Fruit fly (Drosophila melanogaster): ENCODE data around the gene csw.

The csw gene

dm6 chrX:2123965-2124688 is 30.1 kb downstream of the csw start (continued):
- TF ChIP-seq pnt (GFP tag; optimal IDR thresholded peaks at IDR 0.05) = peak; percentile 86
- peak; percentile 81; the same call in 2 of the 3 replicates for TF ChIP-seq otp (GFP tag; IDR thresholded peaks at IDR 0.05)
- no peak for TF ChIP-seq Dll (GFP tag; IDR thresholded peaks at IDR 0.05; ENCODE audit: partially characterized antibody)
- peak; percentile 94 for TF ChIP-seq pfk (GFP tag; optimal IDR thresholded peaks at IDR 0.05)
- peak; percentile 91 for TF ChIP-seq CG8281 (tag; optimal IDR thresholded peaks at IDR 0.05)
- TF ChIP-seq CG3065 (GFP tag; optimal IDR thresholded peaks at IDR 0.05) = peak; percentile 89
- TF ChIP-seq gt (GFP tag; IDR thresholded peaks at IDR 0.05) = peak; percentile 83
- peak; percentile 95 for TF ChIP-seq tin (GFP tag; optimal IDR thresholded peaks at IDR 0.05)
- TF ChIP-seq gcm2 (GFP tag; optimal IDR thresholded peaks at IDR 0.05) = peak; percentile 69
- peak; percentile 91 for TF ChIP-seq E2f1 (GFP tag; IDR thresholded peaks at IDR 0.05)
- TF ChIP-seq z (GFP tag; IDR thresholded peaks at IDR 0.05) = no peak
- peak; percentile 98 for TF ChIP-seq grau (tag; optimal IDR thresholded peaks at IDR 0.05)
- peak; percentile 96 for TF ChIP-seq CG6683 (GFP tag; optimal IDR thresholded peaks at IDR 0.05)
- no peak for TF ChIP-seq amos (GFP tag; IDR thresholded peaks at IDR 0.05; ENCODE audit: partially characterized antibody)
- peak; percentile 93 for TF ChIP-seq CG3847 (GFP tag; IDR thresholded peaks at IDR 0.05)
- no peak for TF ChIP-seq hbn (GFP tag; IDR thresholded peaks at IDR 0.05; ENCODE audit: partially characterized antibody)
- peak; percentile 75 for TF ChIP-seq toy (GFP tag; IDR thresholded peaks at IDR 0.05)
- TF ChIP-seq ara (GFP tag; IDR thresholded peaks at IDR 0.05) = peak; percentile 90
- TF ChIP-seq CG8944 (GFP tag; optimal IDR thresholded peaks at IDR 0.05) = peak; percentile 82
- peak; percentile 85 for TF ChIP-seq abd-A (tag; optimal IDR thresholded peaks at IDR 0.05)
- TF ChIP-seq NfI (GFP tag; optimal IDR thresholded peaks at IDR 0.05) = peak; percentile 98
- TF ChIP-seq Abd-B (GFP tag; optimal IDR thresholded peaks at IDR 0.05) = peak; percentile 97
- TF ChIP-seq Side (GFP tag; optimal IDR thresholded peaks at IDR 0.05) = peak; percentile 29
- TF ChIP-seq Hmx (GFP tag; optimal IDR thresholded peaks at IDR 0.05) = peak; percentile 22
- peak; percentile 76 for TF ChIP-seq NC2β (GFP tag; optimal IDR thresholded peaks at IDR 0.05)
- peak; percentile 62; the same call in 1 of the 2 replicates for TF ChIP-seq CG16779 (GFP tag; IDR thresholded peaks at IDR 0.05)
- peak; percentile 77; the same call in 2 of the 3 replicates for TF ChIP-seq C15 (GFP tag; IDR thresholded peaks at IDR 0.05)
- peak; percentile 94 for TF ChIP-seq sens (GFP tag)
- TF ChIP-seq CG30431 (GFP tag; optimal IDR thresholded peaks at IDR 0.05) = peak; percentile 98
- TF ChIP-seq CG11695 (GFP tag; IDR thresholded peaks at IDR 0.05) = peak; percentile 96
- peak; percentile 94 for TF ChIP-seq Gug (GFP tag; IDR thresholded peaks at IDR 0.05)
- peak; percentile 90 for TF ChIP-seq CG7357 (GFP tag; IDR thresholded peaks at IDR 0.05)
- TF ChIP-seq knrl (GFP tag; IDR thresholded peaks at IDR 0.05; ENCODE audit: partially characterized antibody) = peak; percentile 44; the same call in 2 of the 3 replicates
- no peak for TF ChIP-seq sc (optimal IDR thresholded peaks at IDR 0.05)
- peak; percentile 99 for TF ChIP-seq sc (GFP tag; optimal IDR thresholded peaks at IDR 0.05)
- peak; percentile 91 for TF ChIP-seq CG12155 (GFP tag; optimal IDR thresholded peaks at IDR 0.05)
- peak; percentile 63 for TF ChIP-seq lbe (GFP tag; optimal IDR thresholded peaks at IDR 0.05)
- TF ChIP-seq CG8765 (GFP tag; IDR thresholded peaks at IDR 0.05) = peak; percentile 85
- TF ChIP-seq CG1603 (tag; optimal IDR thresholded peaks at IDR 0.05) = peak; percentile 81
- TF ChIP-seq Xbp1 (GFP tag; optimal IDR thresholded peaks at IDR 0.05) = peak; percentile 93
- peak; percentile 65 for TF ChIP-seq sens-2 (GFP tag; IDR thresholded peaks at IDR 0.05)
- peak; percentile 40 for TF ChIP-seq en (GFP tag; optimal IDR thresholded peaks at IDR 0.05)
- no peak for TF ChIP-seq MESR4 (GFP tag; optimal IDR thresholded peaks at IDR 0.05)
- TF ChIP-seq CG13424 (tag; optimal IDR thresholded peaks at IDR 0.05) = peak; percentile 99
- peak; percentile 81 for TF ChIP-seq CG5245 (GFP tag; optimal IDR thresholded peaks at IDR 0.05)
- peak; percentile 91 for TF ChIP-seq CG1529 (GFP tag; optimal IDR thresholded peaks at IDR 0.05)
- peak; percentile 96 for TF ChIP-seq salm (tag; optimal IDR thresholded peaks at IDR 0.05)
- TF ChIP-seq CG10654 (GFP tag; optimal IDR thresholded peaks at IDR 0.05) = peak; percentile 96
- TF ChIP-seq nau (GFP tag; optimal IDR thresholded peaks at IDR 0.05) = peak; percentile 69
- TF ChIP-seq sqz (GFP tag; optimal IDR thresholded peaks at IDR 0.05) = peak; percentile 78

Data from whole organism, embryonic.